Worm (Caenorhabditis elegans) whole organism, mixed stage, embryonic: ENCODE measurements around the gene rab-14.

ENCODE experiments used
- M03D4.4 ChIP-seq: sonication (generic microtip); optimal IDR thresholded peaks from 2 replicates; lab custom pipeline; 2017; ENCODE audit warnings: mild to moderate bottlenecking, missing genetic modification characterization, missing compliant biosample characterization
- bed-3 ChIP-seq: fragments of 200-800 bp; sonication (Bioruptor generic); optimal IDR thresholded peaks from 3 replicates; lab custom pipeline; 2018; ENCODE audit warnings: mild to moderate bottlenecking, missing genetic modification characterization, moderate library complexity, missing compliant biosample characterization
- blmp-1 ChIP-seq: fragments of 150-350 bp; optimal IDR thresholded peaks from 2 replicates; lab custom pipeline; 2014; ENCODE audit warnings: missing biosample characterization, missing genetic modification characterization
- ceh-39 ChIP-seq: fragments of 150-350 bp; optimal IDR thresholded peaks from 2 replicates; lab custom pipeline; 2014; ENCODE audit warnings: missing biosample characterization, missing genetic modification characterization
- ceh-83 ChIP-seq: fragments of 200-800 bp; sonication (Bioruptor generic); optimal IDR thresholded peaks from 2 replicates; lab custom pipeline; 2018; ENCODE audit warnings: mild to moderate bottlenecking, missing genetic modification characterization, missing compliant biosample characterization
- cnd-1 ChIP-seq: fragments of 200-800 bp; sonication (Bioruptor generic); optimal IDR thresholded peaks from 2 replicates; lab custom pipeline; 2018; ENCODE audit warnings: mild to moderate bottlenecking, missing genetic modification characterization, missing compliant biosample characterization
- drap-1 ChIP-seq: fragments of 200-800 bp; sonication (Bioruptor generic); optimal IDR thresholded peaks from 3 replicates; lab custom pipeline; 2018; ENCODE audit warnings: mild to moderate bottlenecking, missing genetic modification characterization, missing compliant biosample characterization
- elt-1 ChIP-seq: sonication (generic microtip); optimal IDR thresholded peaks from 2 replicates; lab custom pipeline; 2017; ENCODE audit warnings: missing genetic modification characterization, mild to moderate bottlenecking, missing compliant biosample characterization, antibody characterized with exemption, moderate library complexity, borderline replicate concordance; ENCODE audit not compliant: insufficient read depth
- elt-3 ChIP-seq: fragments of 150-350 bp; optimal IDR thresholded peaks from 2 replicates; lab custom pipeline; 2014; ENCODE audit warnings: missing biosample characterization, missing genetic modification characterization
- flh-1 ChIP-seq: fragments of 200-800 bp; sonication (Bioruptor generic); optimal IDR thresholded peaks from 2 replicates; lab custom pipeline; 2018; ENCODE audit warnings: mild to moderate bottlenecking, missing genetic modification characterization, moderate library complexity, missing compliant biosample characterization
- ham-2 ChIP-seq: fragments of 200-800 bp; sonication (Bioruptor generic); optimal IDR thresholded peaks from 2 replicates; lab custom pipeline; 2018; ENCODE audit warnings: mild to moderate bottlenecking, missing genetic modification characterization, missing compliant biosample characterization
- hlh-1 ChIP-seq: fragments of 150-350 bp; optimal IDR thresholded peaks from 2 replicates; lab custom pipeline; 2014; ENCODE audit warnings: missing biosample characterization, missing genetic modification reagents, missing genetic modification characterization
- lin-13 ChIP-seq: fragments of 150-350 bp; optimal IDR thresholded peaks from 2 replicates; lab custom pipeline; 2014; ENCODE audit warnings: missing biosample characterization, missing genetic modification characterization
- lin-32 ChIP-seq: fragments of 200-800 bp; sonication (Bioruptor generic); optimal IDR thresholded peaks from 2 replicates; lab custom pipeline; 2018; ENCODE audit warnings: mild to moderate bottlenecking, missing genetic modification characterization, missing compliant biosample characterization
- lsy-2 ChIP-seq: fragments of 150-350 bp; optimal IDR thresholded peaks from 2 replicates; lab custom pipeline; 2014; ENCODE audit warnings: missing biosample characterization, missing genetic modification characterization
- mep-1 ChIP-seq: fragments of 150-350 bp; optimal IDR thresholded peaks from 2 replicates; lab custom pipeline; 2017; ENCODE audit warnings: missing biosample characterization, missing genetic modification reagents, missing genetic modification characterization, inconsistent platforms
- nhr-12 ChIP-seq: fragments of 150-350 bp; optimal IDR thresholded peaks from 2 replicates; lab custom pipeline; 2014; ENCODE audit warnings: missing biosample characterization, missing genetic modification characterization
- nhr-2 ChIP-seq: fragments of 150-350 bp; optimal IDR thresholded peaks from 2 replicates; lab custom pipeline; 2014; ENCODE audit warnings: missing biosample characterization, missing genetic modification characterization
- nhr-237 ChIP-seq: fragments of 150-350 bp; optimal IDR thresholded peaks from 2 replicates; lab custom pipeline; 2014; ENCODE audit warnings: missing biosample characterization, missing genetic modification characterization
- nhr-76 ChIP-seq: sonication (generic microtip); optimal IDR thresholded peaks from 2 replicates; lab custom pipeline; 2017; ENCODE audit warnings: missing biosample characterization, missing genetic modification characterization
- pha-4 ChIP-seq: fragments of 150-350 bp; optimal IDR thresholded peaks from 2 replicates; lab custom pipeline; 2018; ENCODE audit warnings: missing biosample characterization, missing genetic modification reagents, missing genetic modification characterization
- snpc-4 ChIP-seq: fragments of 150-350 bp; optimal IDR thresholded peaks from 2 replicates; lab custom pipeline; 2014; ENCODE audit warnings: missing biosample characterization, missing genetic modification characterization
- sptf-1 ChIP-seq: sonication (generic microtip); optimal IDR thresholded peaks from 2 replicates; lab custom pipeline; 2017; ENCODE audit warnings: mild to moderate bottlenecking, missing genetic modification characterization, moderate library complexity, missing compliant biosample characterization
- tbx-8 ChIP-seq: fragments of 200-800 bp; sonication (Bioruptor generic); optimal IDR thresholded peaks from 2 replicates; lab custom pipeline; 2018; ENCODE audit warnings: mild to moderate bottlenecking, missing genetic modification characterization, moderate library complexity, missing compliant biosample characterization
- unc-120 ChIP-seq: sonication (generic microtip); optimal IDR thresholded peaks from 2 replicates; lab custom pipeline; 2017; ENCODE audit warnings: missing genetic modification characterization, missing compliant biosample characterization; ENCODE audit not compliant: poor library complexity, severe bottlenecking
- unc-39 ChIP-seq: fragments of 150-350 bp; optimal IDR thresholded peaks from 2 replicates; lab custom pipeline; 2014; ENCODE audit warnings: missing biosample characterization, missing genetic modification characterization
- unc-62 ChIP-seq: fragments of 150-350 bp; optimal IDR thresholded peaks from 2 replicates; lab custom pipeline; 2014; ENCODE audit warnings: missing biosample characterization, missing genetic modification reagents, missing genetic modification characterization
- zip-8 ChIP-seq: fragments of 150-350 bp; optimal IDR thresholded peaks from 2 replicates; lab custom pipeline; 2014; ENCODE audit warnings: missing biosample characterization, missing genetic modification characterization
- ztf-11 ChIP-seq: fragments of 150-350 bp; optimal IDR thresholded peaks from 2 replicates; lab custom pipeline; 2014; ENCODE audit warnings: missing biosample characterization, missing genetic modification characterization

The rab-14 gene

ce11 chrX:15590347-15590928 lies 16.0 kb downstream of the rab-14 start, which contains the start of gene gas-1:
Gene gas-1 (minus strand): TSS chrX:15590397.
- TF ChIP-seq ceh-83 (GFP tag; lab: Kevin White, UChicago), result no peak
- TF ChIP-seq lin-13, result peak; percentile 4
- peak; percentile 26 for TF ChIP-seq mep-1 (tag; lab: Kevin White, UChicago)
- TF ChIP-seq nhr-2 (tag; lab: Kevin White, UChicago), result no peak
- TF ChIP-seq nhr-237 (tag; lab: Kevin White, UChicago), result peak; percentile 17

ce11 chrX:15586192-15586591 lies 20.2 kb downstream of the rab-14 start:
- TF ChIP-seq ceh-83 (GFP tag; lab: Kevin White, UChicago) (no peak), blmp-1 (tag; lab: Kevin White, UChicago) (no peak), elt-1 (tag; lab: Kevin White, UChicago) (no peak), zip-8 (tag; lab: Kevin White, UChicago) (no peak), tbx-8 (GFP tag; lab: Kevin White, UChicago) (no peak), elt-3 (tag; lab: Kevin White, UChicago) (no peak), ceh-39 (tag; lab: Kevin White, UChicago) (no peak), snpc-4 (tag; lab: Kevin White, UChicago) (no peak), nhr-76 (tag; lab: Kevin White, UChicago) (no peak), nhr-2 (tag; lab: Kevin White, UChicago) (no peak), hlh-1 (tag; lab: Kevin White, UChicago) (no peak)

DNA sequence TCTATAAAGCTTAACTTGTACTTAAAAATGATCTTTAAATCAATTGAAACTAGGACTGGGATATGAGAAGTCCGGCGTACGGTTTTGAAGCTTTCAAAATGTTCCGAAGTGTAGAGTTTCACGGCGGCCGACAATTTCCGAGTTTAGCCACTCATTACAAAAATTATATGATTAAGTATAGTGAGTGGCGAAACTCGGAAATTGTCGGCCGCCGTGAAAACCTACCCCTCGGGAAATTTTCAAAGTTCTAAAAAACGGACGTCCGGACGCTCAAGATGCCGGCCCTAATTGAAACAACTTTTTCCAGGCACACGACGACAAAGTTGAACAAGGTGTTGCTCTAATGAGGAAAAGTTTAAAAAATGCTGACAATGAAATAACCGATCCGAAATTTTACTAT lies 21.3 kb downstream of the rab-14 start:
- TF ChIP-seq tbx-8 (GFP tag; lab: Kevin White, UChicago) (no peak), nhr-76 (tag; lab: Kevin White, UChicago) (no peak), sptf-1 (tag; lab: Kevin White, UChicago) (no peak), ceh-83 (GFP tag; lab: Kevin White, UChicago) (no peak), cnd-1 (tag; lab: Kevin White, UChicago) (no peak), zip-8 (tag; lab: Kevin White, UChicago) (no peak), nhr-2 (tag; lab: Kevin White, UChicago) (no peak), nhr-237 (tag; lab: Kevin White, UChicago) (no peak), ham-2 (GFP tag; lab: Kevin White, UChicago) (no peak), lsy-2 (tag; lab: Kevin White, UChicago) (no peak), bed-3 (GFP tag; lab: Kevin White, UChicago) (no peak), snpc-4 (tag; lab: Kevin White, UChicago) (no peak), lin-13 (no peak), blmp-1 (tag; lab: Kevin White, UChicago) (no peak), hlh-1 (tag; lab: Kevin White, UChicago) (no peak), unc-39 (tag; lab: Kevin White, UChicago) (no peak)

ce11 chrX:15576942-15577341 lies 29.5 kb downstream of the rab-14 start, which contains the start of gene K09A9.6:
Gene K09A9.6 (plus strand): TSS chrX:15577242.
- TF ChIP-seq hlh-1 (tag; lab: Kevin White, UChicago) (no peak), cnd-1 (tag; lab: Kevin White, UChicago) (no peak), nhr-12 (tag; lab: Kevin White, UChicago) (no peak), flh-1 (GFP tag; lab: Kevin White, UChicago) (no peak), nhr-237 (tag; lab: Kevin White, UChicago) (no peak), drap-1 (GFP tag; lab: Kevin White, UChicago) (no peak), zip-8 (tag; lab: Kevin White, UChicago) (no peak), mep-1 (tag; lab: Kevin White, UChicago) (no peak), ham-2 (GFP tag; lab: Kevin White, UChicago) (no peak), nhr-76 (tag; lab: Kevin White, UChicago) (no peak), pha-4 (tag; lab: Kevin White, UChicago) (no peak), unc-62 (GFP tag; lab: Kevin White, UChicago) (no peak), nhr-2 (tag; lab: Kevin White, UChicago) (no peak), lin-32 (GFP tag; lab: Kevin White, UChicago) (no peak)

ce11 chrX:15575460-15575859 lies 31.0 kb downstream of the rab-14 start:
- TF ChIP-seq unc-120 (peak; percentile 66), nhr-237 (tag; lab: Kevin White, UChicago) (no peak), mep-1 (tag; lab: Kevin White, UChicago) (peak; percentile 5), hlh-1 (tag; lab: Kevin White, UChicago) (peak; percentile 61), snpc-4 (tag; lab: Kevin White, UChicago) (no peak), M03D4.4 (tag; lab: Kevin White, UChicago) (no peak), ztf-11 (no peak)
- TF ChIP-seq, all 35 proteins: peak for 3
